Fruit fly (Drosophila melanogaster) ovary, adult (tissue): ENCODE data around the gene CG13248.

Experiments
- CG17801 ChIP-seq: fragments of 200-800 bp; optimal IDR thresholded peaks from 2 replicates; lab custom pipeline; 2019; ENCODE audit warnings: missing biosample characterization, mild to moderate bottlenecking, missing genetic modification characterization, moderate library complexity; ENCODE audit not compliant: partially characterized antibody

The CG13248 gene

dm6 chr3L:20376564-20376920 is 33.8 kb downstream of the CG13248 start:
- no peak for TF ChIP-seq CG17801 (GFP tag; lab: Kevin White, UChicago)

dm6 chr3L:20375878-20376563 is 34.3 kb downstream of the CG13248 start, which contains the start of the genes Ide and RhoBTB:
TSS of gene Ide (minus strand) at chr3L:20375896.
TSS of gene RhoBTB (plus strand) at chr3L:20376242.
- TF ChIP-seq CG17801 (GFP tag; lab: Kevin White, UChicago): peak; percentile 45

DNA sequence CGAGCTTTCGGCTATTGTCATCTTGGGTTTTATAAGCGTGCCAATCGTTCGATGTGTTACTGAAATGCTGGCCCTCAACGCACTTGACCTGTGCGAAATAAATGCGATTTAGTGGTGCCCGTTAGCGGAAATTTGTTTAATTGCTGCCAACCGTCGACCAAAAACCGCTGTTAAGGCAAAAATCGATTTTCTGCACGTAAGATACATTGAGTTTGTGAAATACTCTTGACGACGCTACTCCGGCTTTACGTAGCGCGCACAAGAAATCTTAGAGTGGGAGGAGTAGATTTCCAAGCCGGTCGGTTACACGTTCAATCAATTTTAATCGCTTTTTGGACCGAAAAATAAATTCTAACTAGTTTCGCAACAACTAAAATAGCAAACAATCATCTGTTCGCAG is 34.9 kb downstream of the CG13248 start:
- no peak for TF ChIP-seq CG17801 (GFP tag; lab: Kevin White, UChicago)

dm6 chr3L:20370013-20370412 is 40.4 kb downstream of the CG13248 start, which contains the start of gene CG13247:
TSS of gene CG13247 (plus strand) at chr3L:20370313.
- TF ChIP-seq CG17801 (GFP tag; lab: Kevin White, UChicago): no peak

- TF ChIP-seq CG17801 (GFP tag; lab: Kevin White, UChicago): no peak
Observed at dm6 chr3L:20366674-20367372, 43.5 kb downstream of the CG13248 start, which contains the start of the genes Toll-9 and in. TSS of gene Toll-9 (minus strand) at chr3L:20366724. TSS of gene in (plus strand) at chr3L:20367198.

dm6 chr3L:20366074-20366473 is 44.3 kb downstream of the CG13248 start:
- no peak for TF ChIP-seq CG17801 (GFP tag; lab: Kevin White, UChicago)

- TF ChIP-seq CG17801 (GFP tag; lab: Kevin White, UChicago): no peak
Observed at dm6 chr3L:20361389-20361788, 49.0 kb downstream of the CG13248 start, which contains the start of gene Prim2. TSS of gene Prim2 (minus strand) at chr3L:20361585.

DNA sequence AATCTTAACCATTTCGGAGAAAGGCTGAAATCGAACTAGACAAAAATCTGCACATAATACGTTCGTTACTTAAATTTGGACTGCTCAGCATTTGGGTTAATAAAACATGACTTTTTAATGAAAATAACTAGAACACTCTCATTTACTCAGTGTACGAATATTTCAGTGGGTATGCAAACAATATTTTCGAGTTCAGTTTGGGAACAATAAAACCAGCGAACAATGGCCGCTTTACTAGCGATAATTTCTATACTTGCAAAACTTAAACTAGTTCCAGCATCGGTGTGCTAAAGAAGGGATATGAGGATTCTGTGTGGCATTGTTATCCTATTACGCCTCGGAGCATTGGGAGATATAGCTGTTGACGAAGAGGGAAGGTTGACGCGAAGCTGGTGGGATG is 52.2 kb downstream of the CG13248 start, which contains the start of gene CG5665:
TSS of gene CG5665 (plus strand) at position 301 of the 400 bp plus-strand sequence.
- no peak for TF ChIP-seq CG17801 (GFP tag; lab: Kevin White, UChicago)
